Fruit fly (Drosophila melanogaster) whole organism, prepupa: ENCODE measurements around the gene Drgx.

Experiments used
- CG7368 ChIP-seq: fragments of 200-800 bp; sonication (Bioruptor generic); optimal IDR thresholded peaks from 3 replicates; lab custom pipeline; 2016; ENCODE audit warnings: missing biosample characterization, missing genetic modification characterization
- Ets21C ChIP-seq: fragments of 200-800 bp; sonication (Bioruptor generic); optimal IDR thresholded peaks from 3 replicates; lab custom pipeline; 2016; ENCODE audit warnings: missing biosample characterization, missing genetic modification characterization
- Hr39 ChIP-seq: fragments of 200-800 bp; sonication (Bioruptor generic); optimal IDR thresholded peaks from 2 replicates; lab custom pipeline; 2016; ENCODE audit warnings: missing biosample characterization, missing genetic modification characterization
- esn ChIP-seq: fragments of 200-800 bp; sonication (Bioruptor generic); optimal IDR thresholded peaks from 2 replicates; lab custom pipeline; 2016; ENCODE audit warnings: missing biosample characterization, mild to moderate bottlenecking, missing genetic modification characterization, moderate library complexity

- TF ChIP-seq Ets21C (no peak), CG7368 (no peak), esn (GFP tag; lab: Kevin White, UChicago) (no peak), Hr39 (GFP tag; lab: Kevin White, UChicago) (no peak)
Measured at dm6 chr2L:3700990-3701389, 38.4 kb downstream of the Drgx start, which contains the start of gene CG42467.
